Fruit fly (Drosophila melanogaster): ENCODE results near the gene CG17249.

Gene CG17249

dm6 chr3L:1647276-1647919 lies at the start of gene CG17249, which contains the start of gene Bro:
Gene CG17249 (minus strand): TSS chr3L:1647464.
Gene Bro (plus strand): TSS chr3L:1647869.
- no peak for TF ChIP-seq psq (optimal IDR thresholded peaks at IDR 0.05)
- TF ChIP-seq usp (GFP tag; optimal IDR thresholded peaks at IDR 0.05) = no peak
- TF ChIP-seq pan (optimal IDR thresholded peaks at IDR 0.05) = no peak
- no peak for TF ChIP-seq CG8478 (optimal IDR thresholded peaks at IDR 0.05)
- TF ChIP-seq Dll (optimal IDR thresholded peaks at IDR 0.05) = no peak
- TF ChIP-seq EcR (GFP tag; optimal IDR thresholded peaks at IDR 0.05) = no peak

DNA sequence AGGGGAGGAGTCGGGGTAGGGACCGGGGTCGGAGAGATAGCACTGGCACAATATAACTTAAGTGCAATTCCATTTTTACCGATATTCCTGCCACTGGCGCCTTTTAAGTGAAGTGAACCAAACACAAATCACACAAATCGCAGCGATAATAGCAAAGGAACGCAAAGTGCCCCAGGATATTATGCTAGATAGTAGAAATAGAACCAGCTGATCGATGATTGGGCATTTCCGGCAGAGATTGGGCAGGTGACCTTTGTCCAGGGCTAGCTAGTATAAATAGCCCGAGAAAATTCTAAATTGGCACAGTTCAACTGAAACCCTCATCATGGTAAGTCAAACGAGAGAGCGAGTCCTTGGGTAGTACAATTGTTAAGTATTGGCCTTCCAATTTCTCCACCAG lies 47.1 kb upstream of the CG17249 start, which contains the start of gene CG12011:
CG12011 (plus strand) TSS at position 301 of the 400 bp plus-strand sequence.
- TF ChIP-seq pan (optimal IDR thresholded peaks at IDR 0.05) (no peak), CG8478 (optimal IDR thresholded peaks at IDR 0.05) (no peak), usp (GFP tag; optimal IDR thresholded peaks at IDR 0.05) (no peak), psq (optimal IDR thresholded peaks at IDR 0.05) (no peak), Dll (optimal IDR thresholded peaks at IDR 0.05) (no peak), EcR (GFP tag; optimal IDR thresholded peaks at IDR 0.05) (no peak)

dm6 chr3L:1692859-1693258 lies 45.6 kb upstream of the CG17249 start:
- TF ChIP-seq psq (optimal IDR thresholded peaks at IDR 0.05) = no peak
- TF ChIP-seq Dll (optimal IDR thresholded peaks at IDR 0.05) = no peak
- TF ChIP-seq EcR (GFP tag; optimal IDR thresholded peaks at IDR 0.05) = no peak
- TF ChIP-seq usp (GFP tag; optimal IDR thresholded peaks at IDR 0.05) = no peak
- no peak for TF ChIP-seq CG8478 (optimal IDR thresholded peaks at IDR 0.05)
- no peak for TF ChIP-seq pan (optimal IDR thresholded peaks at IDR 0.05)

DNA sequence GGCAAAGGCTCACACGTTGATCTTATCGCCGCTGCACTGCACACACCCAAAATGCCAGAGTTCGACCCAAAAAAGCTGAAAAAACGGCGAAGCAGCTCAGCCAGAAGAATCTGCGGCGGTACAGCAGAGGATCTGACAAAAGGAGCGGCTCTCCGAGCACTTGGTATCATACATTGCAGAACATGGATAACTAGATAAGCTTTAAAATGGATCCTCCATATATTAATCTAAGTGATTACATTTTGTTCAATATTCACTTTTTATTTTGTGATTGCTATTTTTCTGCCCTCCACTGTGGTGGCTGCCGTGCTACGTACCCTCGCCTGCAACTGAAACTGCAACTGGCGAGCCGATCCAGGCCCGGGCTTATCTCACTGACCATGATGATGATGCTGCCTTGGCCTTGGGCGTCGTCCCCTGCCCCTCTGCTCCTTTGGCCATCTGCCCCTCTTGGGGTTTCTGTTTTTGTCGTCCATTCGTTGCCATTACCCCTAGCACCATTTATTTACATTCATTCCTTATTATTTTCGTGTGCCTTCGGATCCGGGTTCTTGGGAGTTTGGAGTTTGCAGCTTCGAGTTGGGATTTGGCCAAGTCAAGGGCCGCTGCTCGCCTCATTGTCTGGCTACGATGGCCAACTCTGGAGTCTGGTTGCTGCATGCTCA lies 45.0 kb upstream of the CG17249 start:
- TF ChIP-seq EcR (GFP tag; optimal IDR thresholded peaks at IDR 0.05) = peak in 1 of 2 experiments; percentile 18
- TF ChIP-seq psq (optimal IDR thresholded peaks at IDR 0.05) = no peak

- no peak for TF ChIP-seq psq (optimal IDR thresholded peaks at IDR 0.05)
- no peak for TF ChIP-seq EcR (GFP tag; optimal IDR thresholded peaks at IDR 0.05)
- no peak for TF ChIP-seq CG8478 (optimal IDR thresholded peaks at IDR 0.05)
- no peak for TF ChIP-seq pan (optimal IDR thresholded peaks at IDR 0.05)
- no peak for TF ChIP-seq usp (GFP tag; optimal IDR thresholded peaks at IDR 0.05)
- TF ChIP-seq Dll (optimal IDR thresholded peaks at IDR 0.05) = no peak
Measured at dm6 chr3L:1690727-1691413, 43.6 kb upstream of the CG17249 start.

- TF ChIP-seq CG8478 (optimal IDR thresholded peaks at IDR 0.05) = no peak
Measured at dm6 chr3L:1688569-1688968, 41.3 kb upstream of the CG17249 start.

dm6 chr3L:1688161-1688560 lies 40.9 kb upstream of the CG17249 start:
- TF ChIP-seq pan (optimal IDR thresholded peaks at IDR 0.05) (no peak), Dll (optimal IDR thresholded peaks at IDR 0.05) (no peak), usp (GFP tag; optimal IDR thresholded peaks at IDR 0.05) (no peak), EcR (GFP tag; optimal IDR thresholded peaks at IDR 0.05) (no peak), psq (optimal IDR thresholded peaks at IDR 0.05) (no peak), CG8478 (optimal IDR thresholded peaks at IDR 0.05) (no peak)

- TF ChIP-seq CG8478 (optimal IDR thresholded peaks at IDR 0.05) = no peak
- TF ChIP-seq EcR (GFP tag; optimal IDR thresholded peaks at IDR 0.05) = no peak
- TF ChIP-seq Dll (optimal IDR thresholded peaks at IDR 0.05) = no peak
- no peak for TF ChIP-seq psq (optimal IDR thresholded peaks at IDR 0.05)
- TF ChIP-seq usp (GFP tag; optimal IDR thresholded peaks at IDR 0.05) = no peak
- TF ChIP-seq pan (optimal IDR thresholded peaks at IDR 0.05) = no peak
Measured at dm6 chr3L:1683091-1683490, 35.8 kb upstream of the CG17249 start.

dm6 chr3L:1679394-1679793 lies 32.1 kb upstream of the CG17249 start:
- TF ChIP-seq CG8478 (optimal IDR thresholded peaks at IDR 0.05) = no peak
- no peak for TF ChIP-seq psq (optimal IDR thresholded peaks at IDR 0.05)
- no peak for TF ChIP-seq Dll (optimal IDR thresholded peaks at IDR 0.05)
- TF ChIP-seq pan (optimal IDR thresholded peaks at IDR 0.05) = no peak
- TF ChIP-seq usp (GFP tag; optimal IDR thresholded peaks at IDR 0.05) = no peak
- no peak for TF ChIP-seq EcR (GFP tag; optimal IDR thresholded peaks at IDR 0.05)

DNA sequence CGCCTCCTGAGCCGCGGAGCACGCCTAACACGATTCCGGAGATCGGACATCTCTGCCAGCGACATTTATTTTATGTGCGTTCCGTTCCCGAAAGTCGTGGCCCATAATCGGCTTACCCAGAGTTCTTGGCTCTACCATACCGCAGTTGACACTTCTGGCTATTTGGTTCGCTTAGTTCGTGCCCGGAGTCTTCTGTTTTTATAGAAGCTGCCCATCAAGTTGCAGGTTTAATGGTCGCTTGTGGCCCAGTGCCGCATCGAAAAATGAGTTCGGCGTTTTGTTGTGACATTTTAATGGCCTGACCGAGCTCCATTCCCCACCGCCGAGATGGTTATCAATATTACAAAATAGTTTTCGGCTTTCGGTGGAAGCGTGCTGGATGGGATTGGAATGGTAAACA lies 29.0 kb upstream of the CG17249 start:
- TF ChIP-seq psq (optimal IDR thresholded peaks at IDR 0.05) (no peak), pan (optimal IDR thresholded peaks at IDR 0.05) (no peak), EcR (GFP tag; optimal IDR thresholded peaks at IDR 0.05) (no peak)

DNA sequence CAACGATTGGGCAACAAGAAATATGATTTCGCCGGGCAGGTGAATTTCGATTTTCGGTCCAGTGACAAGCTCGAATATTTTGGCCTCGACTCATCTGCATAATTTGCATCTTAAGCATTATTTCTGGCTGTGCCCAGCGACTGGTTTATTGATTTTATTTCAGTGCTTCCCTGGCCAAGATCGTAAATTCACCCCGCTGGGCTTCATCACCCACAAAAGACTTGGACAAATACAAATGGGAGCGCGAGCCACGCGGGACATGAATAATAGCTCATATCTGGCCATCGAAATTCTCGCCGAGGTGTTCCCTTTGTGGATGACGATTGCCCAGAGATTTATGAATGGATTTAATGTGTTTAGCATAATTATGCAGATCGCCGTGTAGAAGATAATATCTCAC lies 28.0 kb upstream of the CG17249 start:
- TF ChIP-seq CG8478 (optimal IDR thresholded peaks at IDR 0.05) (no peak), usp (GFP tag; optimal IDR thresholded peaks at IDR 0.05) (no peak), pan (optimal IDR thresholded peaks at IDR 0.05) (no peak), Dll (optimal IDR thresholded peaks at IDR 0.05) (no peak), EcR (GFP tag; optimal IDR thresholded peaks at IDR 0.05) (no peak), psq (optimal IDR thresholded peaks at IDR 0.05) (no peak)

DNA sequence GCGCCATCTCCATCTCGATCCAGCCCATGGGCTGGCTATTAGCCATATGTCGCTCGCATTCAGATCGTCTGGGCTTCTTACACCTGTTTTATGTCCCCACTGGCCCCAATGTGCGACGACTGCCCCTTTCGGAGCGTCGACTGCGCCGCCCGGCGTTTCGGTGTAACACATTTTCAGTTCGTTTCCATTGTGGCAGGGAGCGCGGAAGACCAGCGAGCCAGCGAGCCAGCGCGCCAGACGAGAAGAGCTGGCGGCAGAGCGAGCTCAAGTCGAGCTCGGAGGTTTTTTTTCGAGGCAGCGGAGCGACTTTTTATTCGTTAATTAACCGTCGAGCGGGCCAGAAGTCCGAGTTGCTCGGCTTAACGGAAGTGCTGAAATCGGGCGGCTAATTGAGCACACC lies 27.1 kb upstream of the CG17249 start, which contains the start of gene CG7991:
CG7991 (plus strand) TSS at position 329 of the 400 bp plus-strand sequence.
- TF ChIP-seq usp (GFP tag; optimal IDR thresholded peaks at IDR 0.05) = no peak
- no peak for TF ChIP-seq psq (optimal IDR thresholded peaks at IDR 0.05)
- no peak for TF ChIP-seq EcR (GFP tag; optimal IDR thresholded peaks at IDR 0.05)
- no peak for TF ChIP-seq pan (optimal IDR thresholded peaks at IDR 0.05)
- TF ChIP-seq Dll (optimal IDR thresholded peaks at IDR 0.05) = no peak
- no peak for TF ChIP-seq CG8478 (optimal IDR thresholded peaks at IDR 0.05)
